Worm (Caenorhabditis elegans) whole organism, dauer: ENCODE results near the gene set-14.

Source experiments
- unc-62 ChIP-seq: sonication (generic microtip); optimal IDR thresholded peaks from 2 replicates; lab custom pipeline; 2017; ENCODE audit warnings: missing biosample characterization, missing genetic modification reagents, missing genetic modification characterization

The set-14 gene

DNA sequence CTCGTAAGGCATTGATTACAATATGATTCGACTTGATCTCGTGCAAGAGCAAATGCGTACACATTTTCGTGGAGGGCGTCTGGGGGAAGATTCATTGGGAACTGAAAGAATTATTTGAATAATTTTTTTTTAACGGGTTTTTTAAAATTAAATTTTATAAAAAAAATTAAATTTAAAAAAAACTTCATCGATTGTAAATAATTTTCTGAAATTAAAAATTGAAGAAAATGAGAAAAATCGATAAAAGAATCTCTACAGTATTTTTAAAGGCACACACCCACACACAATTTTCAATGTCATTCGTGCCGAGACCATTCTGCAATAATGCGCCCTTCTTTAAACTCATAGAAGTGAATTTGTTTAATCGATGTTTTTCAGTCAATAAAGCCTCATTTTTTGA lies at the start of gene set-14:
Gene set-14, minus strand, starts transcription at position 101 of the 400 bp plus-strand sequence.
- TF ChIP-seq unc-62 (GFP tag; lab: Kevin White, UChicago) = no peak

DNA sequence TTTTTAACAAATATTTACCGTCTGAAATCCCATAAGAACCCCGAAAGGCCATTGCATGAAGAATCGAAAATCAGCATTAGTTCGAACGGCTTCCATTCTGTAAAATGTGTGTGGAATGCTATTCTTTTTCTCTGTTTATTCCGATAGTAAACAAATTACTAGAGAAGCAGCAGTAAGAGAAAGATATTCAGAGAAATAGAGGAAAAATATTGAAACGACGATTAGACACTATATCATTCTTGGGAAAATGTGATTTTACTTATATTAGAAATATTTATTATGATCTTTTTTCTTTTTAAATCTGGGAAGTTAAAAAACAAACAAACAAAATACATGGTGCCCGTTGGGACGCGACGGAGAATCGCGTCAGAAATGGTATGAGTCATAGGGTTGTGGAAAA lies 47.4 kb upstream of the set-14 start, which contains the start of gene M106.8:
Gene M106.8, minus strand, starts transcription at position 101 of the 400 bp plus-strand sequence.
- no peak for TF ChIP-seq unc-62 (GFP tag; lab: Kevin White, UChicago)

DNA sequence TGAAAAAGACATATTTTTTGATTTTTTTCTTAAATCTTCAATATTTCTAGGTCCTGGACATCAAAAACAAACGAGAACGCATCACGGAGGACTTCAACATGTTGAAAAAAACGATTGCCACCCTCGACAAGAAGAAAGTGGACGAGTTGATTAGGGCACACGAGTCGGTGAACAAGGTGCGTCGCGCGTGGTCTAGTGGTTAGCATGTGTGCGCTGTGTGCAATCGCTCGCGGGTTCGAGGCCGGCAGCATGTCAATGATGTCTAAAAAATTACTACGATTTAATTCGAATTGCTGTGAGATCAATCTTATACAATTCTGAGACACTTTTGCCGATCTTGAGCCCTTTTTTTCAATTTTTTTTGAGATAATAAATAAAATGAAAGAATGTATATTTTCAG lies 44.0 kb upstream of the set-14 start:
- no peak for TF ChIP-seq unc-62 (GFP tag; lab: Kevin White, UChicago)

DNA sequence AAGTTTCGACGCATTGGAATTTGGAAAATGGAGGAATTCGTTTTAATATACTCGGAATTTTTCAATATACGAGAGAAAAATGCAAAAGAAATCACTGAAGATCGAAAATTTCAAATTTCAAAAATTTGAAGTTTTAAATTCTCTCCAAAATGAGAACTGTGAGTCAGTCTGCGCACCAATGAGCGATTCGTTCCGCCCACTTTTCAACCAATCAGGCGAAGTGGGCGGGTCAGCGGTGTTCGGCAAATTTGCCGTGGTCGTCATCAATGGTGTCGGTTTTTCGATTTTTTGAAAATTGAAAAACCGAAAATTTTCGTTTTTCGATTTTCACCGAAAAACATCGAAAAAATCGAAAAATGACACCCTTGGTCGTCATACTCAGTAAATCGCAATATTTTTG lies 42.5 kb upstream of the set-14 start:
- TF ChIP-seq unc-62 (GFP tag; lab: Kevin White, UChicago) = no peak

DNA sequence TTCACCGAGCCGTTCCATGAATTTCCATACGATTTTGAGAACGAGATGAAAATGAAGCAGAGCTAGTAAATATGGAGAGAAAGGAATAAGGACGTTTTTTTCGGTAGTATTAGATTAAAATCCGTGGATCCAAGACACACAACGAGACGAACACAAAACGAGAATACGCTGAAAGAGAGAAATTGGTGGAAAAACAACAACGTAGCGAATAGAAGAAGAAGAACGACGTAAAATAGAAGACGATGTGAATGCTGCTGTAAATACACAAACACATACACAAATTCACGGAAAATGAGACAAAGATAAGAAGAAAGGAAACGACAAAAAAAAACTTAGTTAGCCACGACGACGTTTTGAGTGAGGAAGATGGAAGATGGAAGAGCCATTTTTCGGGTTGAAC lies 38.6 kb upstream of the set-14 start:
- no peak for TF ChIP-seq unc-62 (GFP tag; lab: Kevin White, UChicago)

DNA sequence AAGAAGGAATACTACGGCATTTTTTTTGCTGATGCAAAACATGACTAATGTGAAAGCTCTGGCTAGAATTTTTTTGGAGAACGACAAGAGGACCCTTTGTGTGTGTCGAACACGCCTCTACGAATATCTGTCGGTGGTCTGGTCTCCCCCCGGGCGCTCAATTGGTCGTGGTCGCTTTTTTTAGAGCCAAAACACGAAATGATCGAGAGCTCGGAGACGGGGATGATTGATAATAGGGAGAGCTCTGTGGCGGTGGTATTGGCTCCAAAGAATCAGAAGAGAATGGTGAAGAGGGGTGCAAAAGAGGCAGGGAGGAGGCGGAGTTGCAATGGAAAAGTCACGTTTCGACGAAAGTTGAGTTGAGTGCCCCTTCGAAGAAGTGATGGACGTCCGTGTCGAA lies 33.5 kb upstream of the set-14 start:
- no peak for TF ChIP-seq unc-62 (GFP tag; lab: Kevin White, UChicago)

DNA sequence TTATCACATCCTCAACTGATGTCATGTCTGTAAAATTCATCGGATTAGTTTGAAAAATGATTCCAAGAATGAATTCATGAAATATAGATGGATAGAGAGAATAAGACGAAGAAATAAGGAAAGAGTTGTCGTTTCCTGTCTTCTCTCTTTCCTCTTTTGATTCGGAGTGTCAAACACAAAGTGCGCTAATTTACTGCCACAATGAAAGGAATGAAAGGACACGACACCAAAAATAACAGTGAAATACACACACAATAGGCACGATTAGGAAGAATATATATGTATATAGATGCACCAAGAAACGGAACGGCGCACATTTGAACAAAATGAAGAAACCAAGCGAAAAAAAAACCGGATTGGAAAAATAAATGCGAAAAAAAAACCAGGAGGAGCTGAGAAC lies 33.0 kb upstream of the set-14 start, which contains the start of gene VM106R.1:
Gene VM106R.1, minus strand, starts transcription at position 101 of the 400 bp plus-strand sequence.
- TF ChIP-seq unc-62 (GFP tag; lab: Kevin White, UChicago) = no peak

DNA sequence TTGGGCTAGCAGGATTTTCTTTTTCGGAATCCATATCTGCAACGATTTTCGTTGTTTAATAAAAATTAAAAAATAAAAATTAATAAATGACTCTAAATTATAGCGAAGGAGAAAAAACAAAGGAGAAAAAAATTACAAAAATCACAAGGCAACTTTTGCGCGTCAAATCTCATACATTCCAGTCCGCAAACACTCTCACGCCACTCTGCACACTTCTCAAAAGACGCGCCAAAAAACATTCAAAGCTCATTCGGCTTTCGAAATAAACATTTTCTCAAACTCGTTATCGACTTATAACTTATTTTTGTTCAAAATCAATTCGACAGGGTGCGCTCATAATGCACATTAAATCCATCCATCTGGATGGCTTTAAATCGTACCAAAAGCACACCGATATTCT lies 28.0 kb upstream of the set-14 start, which contains the start of the genes R06F6.12 and mix-1:
Gene R06F6.12, minus strand, starts transcription at position 36 of the 400 bp plus-strand sequence.
Gene mix-1, plus strand, starts transcription at position 201 of the 400 bp plus-strand sequence.
- no peak for TF ChIP-seq unc-62 (GFP tag; lab: Kevin White, UChicago)

DNA sequence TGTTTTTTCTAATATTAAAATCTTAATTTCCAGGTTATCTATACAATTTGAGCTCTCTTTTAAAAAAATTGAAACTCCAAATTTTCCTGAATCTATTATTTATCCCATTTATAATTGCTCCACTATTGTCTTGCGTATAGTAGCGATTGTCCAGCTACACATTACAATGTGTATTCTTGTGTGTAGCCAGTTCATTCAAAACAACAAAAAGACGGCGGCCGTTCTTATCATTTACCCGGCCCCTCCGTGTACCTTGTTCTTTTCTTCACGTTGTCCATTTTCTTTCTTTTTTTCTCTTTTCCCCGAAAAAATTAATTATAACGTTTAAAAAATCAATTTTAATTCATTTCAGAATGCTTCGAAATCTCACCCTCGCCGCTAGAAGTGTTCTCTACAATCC lies 24.6 kb upstream of the set-14 start, which contains the start of gene ech-4:
Gene ech-4, plus strand, starts transcription at position 353 of the 400 bp plus-strand sequence.
- TF ChIP-seq unc-62 (GFP tag; lab: Kevin White, UChicago) = no peak

DNA sequence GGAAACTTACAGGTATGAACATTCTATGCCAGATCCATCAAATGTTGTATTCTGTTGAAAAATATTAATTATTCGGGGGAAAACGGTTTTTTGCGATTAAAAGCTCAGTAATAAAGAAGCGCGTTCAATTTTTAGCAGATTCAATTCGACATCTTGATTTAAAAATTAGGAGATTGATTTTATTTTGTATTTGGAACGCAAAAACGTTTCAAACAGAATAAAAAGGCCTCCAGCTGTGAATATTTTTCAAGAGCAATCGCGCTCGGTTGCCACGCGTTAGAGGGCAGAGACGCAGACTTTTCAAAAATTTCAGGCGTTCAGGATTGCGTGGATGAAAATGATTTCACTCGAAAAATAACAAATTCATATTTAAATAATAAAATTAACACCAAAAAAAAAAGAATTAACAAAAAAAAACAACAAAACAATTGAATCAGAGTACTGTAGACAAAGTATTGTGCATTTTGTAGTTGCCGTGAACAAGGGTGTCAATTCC lies 23.9 kb upstream of the set-14 start, which contains the start of gene R06F6.8:
Gene R06F6.8, minus strand, starts transcription at position 51 of the 496 bp plus-strand sequence.
- TF ChIP-seq unc-62 (GFP tag; lab: Kevin White, UChicago) = no peak

DNA sequence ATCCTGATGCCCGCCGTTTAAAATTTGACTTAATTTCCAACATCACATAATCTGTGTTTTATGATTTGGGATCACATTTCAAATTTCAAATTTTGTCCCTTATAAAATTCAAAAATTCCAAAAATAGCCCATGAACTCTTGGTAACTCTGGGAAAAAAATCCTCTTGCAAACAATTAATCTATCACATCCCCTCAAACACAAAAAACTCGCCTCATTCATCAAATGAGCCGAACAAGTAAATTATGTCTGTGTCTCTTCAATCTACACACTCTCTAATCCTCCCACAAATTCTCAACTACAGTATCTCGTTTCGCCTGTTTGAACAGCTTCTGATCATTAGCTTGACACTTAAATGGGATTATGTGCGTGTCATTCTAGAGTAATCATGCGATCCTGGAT lies 14.6 kb upstream of the set-14 start, which contains the start of gene msrp-7:
Gene msrp-7, plus strand, starts transcription at position 301 of the 400 bp plus-strand sequence.
- no peak for TF ChIP-seq unc-62 (GFP tag; lab: Kevin White, UChicago)

DNA sequence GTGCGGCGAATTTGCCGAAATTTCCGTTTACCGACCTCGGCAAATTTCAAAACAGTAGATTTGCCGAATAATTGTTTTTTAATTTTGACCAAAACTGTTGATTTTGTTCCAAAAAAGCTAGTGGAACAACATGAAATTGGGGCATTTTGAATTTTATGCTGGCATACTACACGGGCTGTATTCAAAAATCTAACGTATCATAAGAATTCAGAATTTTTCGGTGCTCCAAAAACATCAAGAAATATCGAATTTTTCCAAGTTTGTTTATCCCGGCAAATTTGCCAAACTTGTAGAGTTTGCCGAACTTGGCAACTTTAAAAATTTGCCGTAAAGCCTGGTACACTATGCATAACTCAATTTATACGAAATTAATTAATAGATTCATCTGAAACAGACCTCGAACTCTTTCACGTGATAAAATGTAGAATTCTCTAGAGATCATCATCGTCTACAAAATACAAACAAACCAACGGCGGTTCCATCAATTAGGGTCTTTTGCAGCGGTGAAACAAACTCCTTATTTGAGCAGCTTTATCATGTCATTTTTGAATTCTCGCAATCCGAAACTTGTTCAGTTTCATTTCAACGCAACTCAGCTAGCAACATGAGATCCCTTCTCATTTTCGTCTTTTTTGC lies 12.7 kb upstream of the set-14 start, which contains the start of gene R06F6.14:
Gene R06F6.14, plus strand, starts transcription at position 586 of the 636 bp plus-strand sequence.
- TF ChIP-seq unc-62 (GFP tag; lab: Kevin White, UChicago) = no peak

DNA sequence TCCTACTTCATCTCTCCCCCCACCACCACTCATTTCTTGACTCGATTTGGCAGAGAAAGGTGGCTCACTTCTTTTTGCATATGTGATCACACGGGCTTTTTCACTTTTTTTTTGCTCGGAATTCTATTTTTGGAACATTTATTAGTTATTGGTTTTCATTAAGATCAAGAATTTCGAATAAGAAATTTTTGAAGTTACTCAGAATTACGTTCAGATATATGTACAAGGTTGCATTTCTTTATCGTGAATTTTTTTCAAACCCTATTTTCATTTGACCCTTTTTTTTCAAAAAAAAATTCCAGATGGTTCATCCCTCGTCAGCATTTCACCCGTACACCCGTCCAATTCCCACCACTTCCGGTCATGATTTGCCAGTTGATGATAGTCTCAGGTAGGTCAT lies 9.3 kb upstream of the set-14 start, which contains the start of gene ceh-62:
Gene ceh-62, plus strand, starts transcription at position 301 of the 400 bp plus-strand sequence.
- TF ChIP-seq unc-62 (GFP tag; lab: Kevin White, UChicago) = no peak

DNA sequence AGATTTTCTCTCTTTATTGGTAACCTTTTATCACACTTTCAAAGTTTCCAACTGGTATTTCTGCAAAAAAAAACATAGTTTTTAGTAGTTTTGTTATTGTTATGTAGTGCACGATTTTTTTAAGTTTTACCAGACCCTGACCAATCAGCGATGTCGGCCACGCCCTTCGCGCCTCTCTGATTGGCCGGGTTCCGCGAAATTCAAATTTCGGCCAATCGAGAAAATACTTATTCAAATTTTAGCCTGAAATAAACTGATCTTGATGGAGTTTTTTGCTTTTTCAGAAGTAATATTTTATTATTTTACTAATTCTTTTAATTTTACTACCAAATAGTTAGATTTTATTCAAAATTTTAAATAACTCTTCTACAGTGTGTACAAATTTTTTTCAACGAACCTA lies 8.8 kb upstream of the set-14 start:
- TF ChIP-seq unc-62 (GFP tag; lab: Kevin White, UChicago) = no peak

DNA sequence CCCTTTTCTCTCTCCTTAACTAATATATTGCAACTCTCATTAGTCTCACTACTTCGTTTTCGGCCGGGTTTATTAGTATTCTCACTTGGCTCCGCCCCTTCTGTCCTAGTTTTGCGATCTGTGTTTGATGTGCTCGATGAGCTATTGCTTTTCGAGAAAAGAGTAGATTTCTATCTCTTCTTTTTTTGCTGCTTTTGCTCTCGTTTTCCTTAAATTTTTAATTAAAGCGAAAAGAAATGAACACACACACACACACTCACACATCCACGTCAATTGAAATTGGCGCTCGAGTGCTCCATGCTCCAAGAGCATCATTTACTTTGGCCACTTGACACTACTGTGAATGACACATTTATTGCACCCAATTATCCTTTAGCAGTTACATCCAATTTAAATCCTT lies 8.3 kb upstream of the set-14 start:
- no peak for TF ChIP-seq unc-62 (GFP tag; lab: Kevin White, UChicago)

DNA sequence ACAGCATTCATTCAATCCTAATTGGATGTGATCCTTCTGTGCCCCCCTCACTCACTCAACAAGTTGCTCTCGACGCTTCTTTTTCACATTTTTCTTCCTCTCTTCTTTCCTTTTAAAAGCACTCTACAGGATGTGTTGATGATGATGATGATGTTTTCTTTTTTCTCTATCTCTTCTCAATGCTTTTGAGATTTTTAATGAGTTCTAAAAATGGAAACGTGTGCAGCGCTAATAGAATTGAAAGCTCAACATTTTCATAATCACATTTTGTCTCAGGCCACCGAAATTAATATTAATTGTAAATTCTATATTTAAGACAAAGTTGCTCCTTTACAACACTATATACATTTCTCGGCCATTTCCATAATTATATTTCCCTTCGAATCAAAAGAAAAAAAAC lies 4.1 kb upstream of the set-14 start:
- TF ChIP-seq unc-62 (GFP tag; lab: Kevin White, UChicago) = no peak
